Worm (Caenorhabditis elegans): ENCODE results near the gene T16G1.4.

ce11 chrV:12974047-12974446 lies 32.4 kb upstream of the T16G1.4 start:
- TF ChIP-seq mec-3 (tag; optimal IDR thresholded peaks at IDR 0.05; ENCODE audit: borderline replicate concordance) (no peak), ama-1 (optimal IDR thresholded peaks at IDR 0.05) (no peak), ets-4 (tag; optimal IDR thresholded peaks at IDR 0.05) (no peak), che-1 (tag; optimal IDR thresholded peaks at IDR 0.05) (no peak), fkh-10 (GFP tag; optimal IDR thresholded peaks at IDR 0.05) (no peak), ceh-9 (tag; optimal IDR thresholded peaks at IDR 0.05) (no peak)

Data from whole organism, late embryonic.